Worm (Caenorhabditis elegans): Measurements from ENCODE around the gene nhr-51.

nhr-51 gene

ce11 chrV:15716679-15717078, 42.9 kb downstream of the nhr-51 start, which contains the start of gene Y6E2A.4:
TSS of gene Y6E2A.4 (minus strand) at chrV:15716779.
- TF ChIP-seq lin-14 (GFP tag; optimal IDR thresholded peaks at IDR 0.05): no peak
- no peak for TF ChIP-seq vab-15 (tag; optimal IDR thresholded peaks at IDR 0.05)
- TF ChIP-seq nhr-85 (tag): no peak
- TF ChIP-seq elt-2 (tag; optimal IDR thresholded peaks at IDR 0.05): no peak
- no peak for TF ChIP-seq ces-1 (GFP tag; optimal IDR thresholded peaks at IDR 0.05)
- no peak for TF ChIP-seq aly-2 (tag; optimal IDR thresholded peaks at IDR 0.05)
- TF ChIP-seq ceh-88 (GFP tag; IDR thresholded peaks at IDR 0.05): no peak
- no peak for TF ChIP-seq nhr-84 (tag; optimal IDR thresholded peaks at IDR 0.05)
- no peak for TF ChIP-seq lin-39 (tag; optimal IDR thresholded peaks at IDR 0.05)
- no peak for TF ChIP-seq rnt-1 (tag; optimal IDR thresholded peaks at IDR 0.05)
- TF ChIP-seq lin-15B (tag; optimal IDR thresholded peaks at IDR 0.05): no peak
- TF ChIP-seq hlh-4 (tag; optimal IDR thresholded peaks at IDR 0.05): no peak
- no peak for TF ChIP-seq swsn-7 (tag; optimal IDR thresholded peaks at IDR 0.05)
- no peak for TF ChIP-seq nhr-76 (tag; optimal IDR thresholded peaks at IDR 0.05)
- TF ChIP-seq zag-1 (tag; optimal IDR thresholded peaks at IDR 0.05): no peak
- no peak for TF ChIP-seq isw-1 (GFP tag; IDR thresholded peaks at IDR 0.05)
- TF ChIP-seq unc-86 (tag; optimal IDR thresholded peaks at IDR 0.05): no peak
- TF ChIP-seq C04F5.9 (tag; optimal IDR thresholded peaks at IDR 0.05): no peak
- no peak for TF ChIP-seq irx-1 (tag; optimal IDR thresholded peaks at IDR 0.05)
- no peak for TF ChIP-seq C34B4.2 (tag; optimal IDR thresholded peaks at IDR 0.05)

DNA sequence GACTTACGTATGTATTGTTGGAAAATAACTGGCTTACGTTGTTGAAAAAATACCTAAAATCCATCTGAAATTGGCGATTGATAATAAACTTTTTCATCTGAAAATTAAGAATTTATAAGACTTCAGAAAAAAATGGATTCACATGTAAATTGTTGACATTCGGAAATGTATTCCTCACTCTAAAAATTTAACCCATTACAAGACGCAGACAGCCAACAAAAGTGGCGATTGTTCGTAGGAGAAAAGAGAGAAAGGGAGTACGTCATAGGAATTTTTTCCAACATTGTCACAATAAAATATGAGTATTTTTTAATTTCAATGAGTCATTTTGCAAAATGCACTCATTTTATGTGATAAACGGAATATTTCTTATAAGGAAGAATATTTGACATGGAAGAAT, 44.8 kb downstream of the nhr-51 start, which contains the start of gene Y6E2A.5:
Gene Y6E2A.5, minus strand, starts transcription at position 101 of the 400 bp plus-strand sequence.
- TF ChIP-seq pag-3 (tag; optimal IDR thresholded peaks at IDR 0.05; ENCODE audit: borderline replicate concordance, insufficient read depth): no peak
- no peak for TF ChIP-seq mep-1 (tag; optimal IDR thresholded peaks at IDR 0.05)
- TF ChIP-seq hlh-17 (GFP tag; optimal IDR thresholded peaks at IDR 0.05; ENCODE audit: borderline replicate concordance): no peak
- TF ChIP-seq egl-13 (tag; optimal IDR thresholded peaks at IDR 0.05): no peak
- no peak for TF ChIP-seq unc-130 (tag; optimal IDR thresholded peaks at IDR 0.05)
- no peak for TF ChIP-seq efl-1 (optimal IDR thresholded peaks at IDR 0.05)
- TF ChIP-seq efl-1 (GFP tag; optimal IDR thresholded peaks at IDR 0.05 in 1 of 2): no peak
- TF ChIP-seq sox-4 (tag; optimal IDR thresholded peaks at IDR 0.05): no peak
- no peak for TF ChIP-seq nhr-12 (tag; optimal IDR thresholded peaks at IDR 0.05)
- no peak for TF ChIP-seq elt-3 (tag; optimal IDR thresholded peaks at IDR 0.05)
- no peak for TF ChIP-seq F16B12.6 (tag; optimal IDR thresholded peaks at IDR 0.05)
- TF ChIP-seq dpl-1 (GFP tag; optimal IDR thresholded peaks at IDR 0.05): no peak
- no peak for TF ChIP-seq mab-9 (GFP tag; IDR thresholded peaks at IDR 0.05)

- TF ChIP-seq lin-15B (tag; optimal IDR thresholded peaks at IDR 0.05) (no peak), C04F5.9 (tag; optimal IDR thresholded peaks at IDR 0.05) (no peak), nhr-237 (tag; optimal IDR thresholded peaks at IDR 0.05) (no peak), ztf-4 (tag; optimal IDR thresholded peaks at IDR 0.05) (no peak), nhr-28 (tag; optimal IDR thresholded peaks at IDR 0.05) (no peak), nhr-77 (tag; optimal IDR thresholded peaks at IDR 0.05) (no peak), sup-37 (GFP tag; optimal IDR thresholded peaks at IDR 0.05) (no peak), ama-1 (optimal IDR thresholded peaks at IDR 0.05) (no peak), mab-9 (GFP tag; IDR thresholded peaks at IDR 0.05) (no peak), egl-13 (tag; optimal IDR thresholded peaks at IDR 0.05) (no peak)
These were observed 45.8 kb downstream of the nhr-51 start, which contains the start of gene Y6E2A.7 for ce11 chrV:15719570-15719969. TSS of gene Y6E2A.7 (plus strand) at chrV:15719870.

ce11 chrV:15721431-15721830, 47.6 kb downstream of the nhr-51 start:
- no peak for TF ChIP-seq ceh-88 (GFP tag; IDR thresholded peaks at IDR 0.05)
- TF ChIP-seq nhr-76 (tag; optimal IDR thresholded peaks at IDR 0.05): no peak
- TF ChIP-seq hlh-4 (tag; optimal IDR thresholded peaks at IDR 0.05): peak; percentile 95

Measured in whole organism, L1 larva.